Worm (Caenorhabditis elegans) whole organism, L3 larva: ENCODE measurements around the gene Y39A1A.9.

Source experiments
- R02D3.7 ChIP-seq: fragments of 150-350 bp; optimal IDR thresholded peaks from 2 replicates; lab custom pipeline; 2014; ENCODE audit warnings: missing biosample characterization, missing genetic modification characterization
- ZK546.5 ChIP-seq: sonication (generic microtip); optimal IDR thresholded peaks from 2 replicates; lab custom pipeline; 2017; ENCODE audit warnings: missing biosample characterization, missing genetic modification characterization
- aly-2 ChIP-seq: fragments of 150-350 bp; optimal IDR thresholded peaks from 2 replicates; lab custom pipeline; 2014; ENCODE audit warnings: missing biosample characterization, missing genetic modification characterization
- ama-1 ChIP-seq: fragments of 150-350 bp; optimal IDR thresholded peaks from 2 replicates; lab custom pipeline; 2018
- ceh-16 ChIP-seq: sonication (generic microtip); optimal IDR thresholded peaks from 2 replicates; lab custom pipeline; 2017; ENCODE audit warnings: missing biosample characterization, missing genetic modification characterization
- ceh-28 ChIP-seq: fragments of 150-350 bp; optimal IDR thresholded peaks from 2 replicates; lab custom pipeline; 2014; ENCODE audit warnings: missing biosample characterization, missing genetic modification reagents, missing genetic modification characterization
- ceh-82 ChIP-seq: fragments of 150-350 bp; optimal IDR thresholded peaks from 2 replicates; lab custom pipeline; 2014; ENCODE audit warnings: missing biosample characterization, missing genetic modification characterization
- ceh-9 ChIP-seq: sonication (generic microtip); optimal IDR thresholded peaks from 2 replicates; lab custom pipeline; 2018; ENCODE audit warnings: missing biosample characterization, missing genetic modification characterization
- daf-12 ChIP-seq: fragments of 150-350 bp; optimal IDR thresholded peaks from 2 replicates; lab custom pipeline; 2014; ENCODE audit warnings: missing biosample characterization, missing genetic modification reagents, missing genetic modification characterization
- egl-27 ChIP-seq: sonication (generic microtip); optimal IDR thresholded peaks from 4 replicates; lab custom pipeline; 2017; ENCODE audit warnings: missing biosample characterization, missing genetic modification reagents, missing genetic modification characterization
- elt-2 ChIP-seq: sonication (generic microtip); optimal IDR thresholded peaks from 2 replicates; lab custom pipeline; 2016; ENCODE audit warnings: missing genetic modification reagents, mild to moderate bottlenecking, missing genetic modification characterization, missing compliant biosample characterization
- eor-1 ChIP-seq, 2 experiments: fragments of 150-350 bp; optimal IDR thresholded peaks; 2 replicates each; lab custom pipeline; 2014 to 2018; ENCODE audit warnings: missing biosample characterization in 2 of 2, missing genetic modification characterization in 2 of 2
- fkh-2 ChIP-seq: fragments of 150-350 bp; optimal IDR thresholded peaks from 2 replicates; lab custom pipeline; 2014; ENCODE audit warnings: missing biosample characterization, missing genetic modification reagents, missing genetic modification characterization
- fos-1 ChIP-seq: fragments of 150-350 bp; optimal IDR thresholded peaks from 2 replicates; lab custom pipeline; 2014; ENCODE audit warnings: missing biosample characterization, missing genetic modification characterization
- hmg-11 ChIP-seq: sonication (generic microtip); optimal IDR thresholded peaks from 2 replicates; lab custom pipeline; 2016; ENCODE audit warnings: missing genetic modification characterization, missing compliant biosample characterization
- jun-1 ChIP-seq: fragments of 150-350 bp; optimal IDR thresholded peaks from 2 replicates; lab custom pipeline; 2014; ENCODE audit warnings: missing biosample characterization, missing genetic modification reagents, missing genetic modification characterization
- lin-15B ChIP-seq: fragments of 150-350 bp; optimal IDR thresholded peaks from 2 replicates; lab custom pipeline; 2014; ENCODE audit warnings: missing biosample characterization, missing genetic modification characterization
- lin-39 ChIP-seq: fragments of 150-350 bp; optimal IDR thresholded peaks from 2 replicates; lab custom pipeline; 2018; ENCODE audit warnings: missing biosample characterization, missing genetic modification reagents, missing genetic modification characterization
- lsy-12 ChIP-seq: sonication (generic microtip); optimal IDR thresholded peaks from 2 replicates; lab custom pipeline; 2016; ENCODE audit warnings: mild to moderate bottlenecking, missing genetic modification characterization, missing compliant biosample characterization
- mdl-1 ChIP-seq: fragments of 150-350 bp; optimal IDR thresholded peaks from 2 replicates; lab custom pipeline; 2014; ENCODE audit warnings: missing biosample characterization, missing genetic modification characterization
- mml-1 ChIP-seq: fragments of 150-350 bp; sonication (generic microtip); optimal IDR thresholded peaks from 3 replicates; lab custom pipeline; 2014; ENCODE audit warnings: missing biosample characterization, missing genetic modification characterization
- nfya-1 ChIP-seq: sonication (generic microtip); optimal IDR thresholded peaks from 2 replicates; lab custom pipeline; 2017; ENCODE audit warnings: missing genetic modification characterization, mild to moderate bottlenecking, missing compliant biosample characterization, antibody characterized with exemption, moderate library complexity; ENCODE audit not compliant: insufficient read depth
- nhr-11 ChIP-seq: fragments of 150-350 bp; optimal IDR thresholded peaks from 2 replicates; lab custom pipeline; 2014; ENCODE audit warnings: missing biosample characterization, missing genetic modification characterization
- nhr-12 ChIP-seq: fragments of 150-350 bp; optimal IDR thresholded peaks from 2 replicates; lab custom pipeline; 2014; ENCODE audit warnings: missing biosample characterization, missing genetic modification characterization
- nhr-23 ChIP-seq: fragments of 150-350 bp; optimal IDR thresholded peaks from 2 replicates; lab custom pipeline; 2014; ENCODE audit warnings: missing biosample characterization, missing genetic modification reagents, missing genetic modification characterization
- nhr-25 ChIP-seq: sonication (generic microtip); optimal IDR thresholded peaks from 2 replicates; lab custom pipeline; 2017; ENCODE audit warnings: missing biosample characterization, missing genetic modification characterization
- nhr-28 ChIP-seq: fragments of 150-350 bp; optimal IDR thresholded peaks from 2 replicates; lab custom pipeline; 2014; ENCODE audit warnings: missing biosample characterization, missing genetic modification characterization
- nhr-43 ChIP-seq: sonication (generic microtip); optimal IDR thresholded peaks from 2 replicates; lab custom pipeline; 2016; ENCODE audit warnings: mild to moderate bottlenecking, missing genetic modification characterization, missing compliant biosample characterization; ENCODE audit not compliant: poor library complexity, severe bottlenecking
- nhr-76 ChIP-seq: fragments of 150-350 bp; sonication (generic microtip); optimal IDR thresholded peaks from 5 replicates; lab custom pipeline; 2014; ENCODE audit warnings: missing biosample characterization, missing genetic modification characterization
- nhr-77 ChIP-seq: fragments of 150-350 bp; optimal IDR thresholded peaks from 2 replicates; lab custom pipeline; 2014; ENCODE audit warnings: missing biosample characterization, missing genetic modification characterization
- pha-4 ChIP-seq: fragments of 150-350 bp; optimal IDR thresholded peaks from 2 replicates; lab custom pipeline; 2014; ENCODE audit warnings: missing biosample characterization, missing genetic modification reagents, missing genetic modification characterization
- pqm-1 ChIP-seq: fragments of 150-350 bp; optimal IDR thresholded peaks from 2 replicates; lab custom pipeline; 2017; ENCODE audit warnings: missing biosample characterization, missing genetic modification characterization, inconsistent platforms
- sea-2 ChIP-seq: fragments of 150-350 bp; sonication (generic microtip); optimal IDR thresholded peaks from 4 replicates; lab custom pipeline; 2014; ENCODE audit warnings: missing biosample characterization, missing genetic modification reagents, missing genetic modification characterization
- skn-1 ChIP-seq: fragments of 150-350 bp; optimal IDR thresholded peaks from 2 replicates; lab custom pipeline; 2014; ENCODE audit warnings: missing biosample characterization, missing genetic modification characterization
- snpc-4 ChIP-seq: fragments of 150-350 bp; optimal IDR thresholded peaks from 2 replicates; lab custom pipeline; 2014; ENCODE audit warnings: missing biosample characterization, missing genetic modification characterization
- tbx-2 ChIP-seq: sonication (generic microtip); optimal IDR thresholded peaks from 2 replicates; lab custom pipeline; 2016; ENCODE audit warnings: mild to moderate bottlenecking, missing genetic modification characterization, missing compliant biosample characterization
- unc-62 ChIP-seq: fragments of 150-350 bp; sonication (generic microtip); optimal IDR thresholded peaks from 4 replicates; lab custom pipeline; 2014; ENCODE audit warnings: missing biosample characterization, missing genetic modification reagents, missing genetic modification characterization
- ztf-11 ChIP-seq: fragments of 150-350 bp; optimal IDR thresholded peaks from 2 replicates; lab custom pipeline; 2014; ENCODE audit warnings: missing biosample characterization, missing genetic modification characterization

Y39A1A.9 gene

DNA sequence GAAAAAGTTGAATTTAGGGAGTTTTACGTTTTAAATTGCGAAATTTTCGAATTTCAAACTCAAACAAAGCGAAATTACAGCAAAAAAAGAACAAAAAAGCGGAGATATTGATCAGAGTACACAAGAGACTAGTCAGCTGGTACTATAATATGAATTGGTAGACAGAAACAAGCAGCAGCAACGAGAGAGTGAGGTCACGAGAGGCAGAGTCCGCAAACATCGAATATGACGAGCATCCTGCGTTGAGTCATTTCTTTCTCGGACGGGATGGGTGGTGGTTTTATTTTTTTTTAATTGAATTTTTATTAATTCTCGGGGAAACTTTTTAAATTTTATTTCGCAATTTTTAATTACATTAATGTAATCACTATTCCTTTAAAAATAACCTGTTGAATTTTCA lies 33.6 kb downstream of the Y39A1A.9 start:
- TF ChIP-seq eor-1 (tag; optimal IDR thresholded peaks at IDR 0.05; lab: Kevin White, UChicago) (no peak), pqm-1 (tag; lab: Kevin White, UChicago) (peak; percentile 11), fos-1 (tag; lab: Kevin White, UChicago) (peak; percentile 24), nhr-28 (tag; lab: Kevin White, UChicago) (no peak), ztf-11 (no peak), elt-2 (tag; lab: Kevin White, UChicago) (peak; percentile 39), snpc-4 (tag; lab: Kevin White, UChicago) (peak; percentile 71), nhr-11 (no peak), mdl-1 (tag; lab: Kevin White, UChicago) (no peak), lin-15B (peak; percentile 78), hmg-11 (tag; lab: Kevin White, UChicago) (peak; percentile 69), ceh-82 (tag; lab: Kevin White, UChicago) (no peak), nhr-77 (tag; lab: Kevin White, UChicago) (no peak), ceh-9 (tag; lab: Kevin White, UChicago) (no peak), mml-1 (no peak), nhr-43 (tag; lab: Kevin White, UChicago) (peak; percentile 43), lin-39 (tag; lab: Kevin White, UChicago) (peak; percentile 61), ceh-16 (tag; lab: Kevin White, UChicago) (no peak), nfya-1 (tag; lab: Kevin White, UChicago) (peak; percentile 77), jun-1 (tag; lab: Kevin White, UChicago) (peak; percentile 53), egl-27 (tag; lab: Kevin White, UChicago) (no peak), nhr-25 (tag; lab: Kevin White, UChicago) (peak; percentile 64), fkh-2 (tag; lab: Kevin White, UChicago) (no peak), ceh-28 (tag; lab: Kevin White, UChicago) (peak; percentile 38), ama-1 (lab: Kevin White, UChicago) (peak; percentile 36), tbx-2 (tag; lab: Kevin White, UChicago) (no peak), nhr-23 (tag; lab: Kevin White, UChicago) (peak; percentile 72), nhr-76 (tag; lab: Kevin White, UChicago) (no peak), unc-62 (GFP tag; lab: Kevin White, UChicago) (no peak), sea-2 (GFP tag; lab: Kevin White, UChicago) (peak; percentile 67), pha-4 (tag; lab: Kevin White, UChicago) (peak; percentile 93)

- TF ChIP-seq tbx-2 (tag; lab: Kevin White, UChicago) (no peak), ama-1 (lab: Kevin White, UChicago) (peak; percentile 32)
These were observed 36.9 kb downstream of the Y39A1A.9 start, which contains the start of gene Y39A1A.3 for ce11 chrIII:10596387-10596786. Gene Y39A1A.3 (minus strand): TSS chrIII:10596487.

DNA sequence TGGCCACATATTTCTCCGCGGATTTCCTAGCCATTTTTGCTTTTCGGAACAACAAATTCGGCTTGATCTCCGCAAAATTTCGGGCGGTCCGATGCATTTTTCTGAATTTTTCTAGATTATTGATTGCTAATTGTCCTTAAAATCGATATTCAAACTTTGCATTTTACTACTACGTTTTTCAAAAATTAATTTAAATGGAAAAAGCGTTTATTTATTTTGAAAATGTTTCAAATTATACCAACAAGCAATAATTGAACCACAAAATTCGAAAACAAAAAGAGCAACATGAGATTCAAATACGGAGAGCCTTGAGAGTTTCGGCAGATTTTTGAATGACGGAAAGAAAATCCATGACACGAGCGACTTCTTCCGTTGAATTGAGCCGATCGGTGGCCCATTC lies 38.2 kb downstream of the Y39A1A.9 start, which contains the start of gene Y45F3A.9:
TSS of gene Y45F3A.9 (minus strand) at position 101 of the 400 bp plus-strand sequence.
- TF ChIP-seq ceh-28 (tag; lab: Kevin White, UChicago) (no peak), snpc-4 (tag; lab: Kevin White, UChicago) (no peak), R02D3.7 (tag; lab: Kevin White, UChicago) (no peak), aly-2 (tag; lab: Kevin White, UChicago) (no peak), jun-1 (tag; lab: Kevin White, UChicago) (no peak), daf-12 (tag; lab: Kevin White, UChicago) (no peak), nhr-28 (tag; lab: Kevin White, UChicago) (no peak), lsy-12 (tag; lab: Kevin White, UChicago) (no peak), ceh-82 (tag; lab: Kevin White, UChicago) (no peak), nhr-12 (tag; lab: Kevin White, UChicago) (no peak)

DNA sequence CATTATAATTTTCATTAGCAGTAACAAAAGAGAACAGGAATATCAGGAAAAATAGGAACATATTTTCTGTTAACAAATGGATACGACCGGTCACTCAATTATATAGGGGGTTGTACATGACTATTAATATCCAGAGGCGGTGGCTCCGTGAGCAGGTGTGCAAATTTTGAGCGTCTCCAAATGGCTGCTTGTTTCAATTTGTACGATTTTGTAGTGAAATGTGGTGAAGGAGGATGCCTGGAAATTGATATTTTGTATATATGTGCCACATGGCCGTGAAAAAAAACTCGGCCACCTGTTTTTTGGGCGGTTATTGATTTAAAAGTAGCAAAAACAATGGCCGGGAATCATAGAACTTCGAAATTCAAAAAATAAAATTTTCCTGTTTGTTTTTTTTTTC lies 40.6 kb downstream of the Y39A1A.9 start, which contains the start of gene Y45F3A.8:
TSS of gene Y45F3A.8 (minus strand) at position 101 of the 400 bp plus-strand sequence.
- no peak for TF ChIP-seq ZK546.5
- no peak for TF ChIP-seq mdl-1 (tag; lab: Kevin White, UChicago)
- TF ChIP-seq nfya-1 (tag; lab: Kevin White, UChicago), result no peak
- TF ChIP-seq elt-2 (tag; lab: Kevin White, UChicago), result no peak
- TF ChIP-seq sea-2 (GFP tag; lab: Kevin White, UChicago), result no peak
- TF ChIP-seq fos-1 (tag; lab: Kevin White, UChicago), result no peak
- TF ChIP-seq pqm-1 (tag; lab: Kevin White, UChicago), result no peak
- TF ChIP-seq hmg-11 (tag; lab: Kevin White, UChicago), result no peak
- no peak for TF ChIP-seq pha-4 (tag; lab: Kevin White, UChicago)
- no peak for TF ChIP-seq ama-1 (lab: Kevin White, UChicago)
- no peak for TF ChIP-seq daf-12 (tag; lab: Kevin White, UChicago)
- no peak for TF ChIP-seq snpc-4 (tag; lab: Kevin White, UChicago)
- no peak for TF ChIP-seq lin-15B
- TF ChIP-seq egl-27 (tag; lab: Kevin White, UChicago), result no peak
- TF ChIP-seq skn-1 (tag; lab: Kevin White, UChicago), result no peak
